Fruit fly (Drosophila melanogaster): ENCODE results near the gene CG34001.

Gene CG34001

dm6 chr3L:10664511-10665062 lies 33.7 kb downstream of the CG34001 start, which contains the start of gene simj:
TSS of gene simj (plus strand) at chr3L:10664739.
- TF ChIP-seq toe (GFP tag; optimal IDR thresholded peaks at IDR 0.05): peak; percentile 6
- TF ChIP-seq cnc (optimal IDR thresholded peaks at IDR 0.05): no peak
- TF ChIP-seq CG14711 (tag; optimal IDR thresholded peaks at IDR 0.05): peak; percentile 39
- peak; percentile 43 for TF ChIP-seq Crg-1 (GFP tag; optimal IDR thresholded peaks at IDR 0.05)
- TF ChIP-seq CG7101 (tag; optimal IDR thresholded peaks at IDR 0.05): peak; percentile 78
- peak; percentile 76 for TF ChIP-seq CG33017 (tag; optimal IDR thresholded peaks at IDR 0.05)
- peak; percentile 76 for TF ChIP-seq bab1 (GFP tag; optimal IDR thresholded peaks at IDR 0.05)
- TF ChIP-seq ovo (GFP tag; optimal IDR thresholded peaks at IDR 0.05): peak; percentile 56
- peak; percentile 67 for TF ChIP-seq kay (GFP tag; ENCODE audit: borderline replicate concordance)
- peak; percentile 78 for TF ChIP-seq Mnt (GFP tag; optimal IDR thresholded peaks at IDR 0.05)
- peak; percentile 28 for TF ChIP-seq CG7045 (GFP tag; optimal IDR thresholded peaks at IDR 0.05)
- no peak for TF ChIP-seq CG5204 (GFP tag; optimal IDR thresholded peaks at IDR 0.05)
- peak; percentile 39 for TF ChIP-seq CG1620 (GFP tag; optimal IDR thresholded peaks at IDR 0.05)
- peak; percentile 45 for TF ChIP-seq pad (GFP tag; optimal IDR thresholded peaks at IDR 0.05)
- TF ChIP-seq tj (GFP tag; optimal IDR thresholded peaks at IDR 0.05): peak; percentile 51
- peak; percentile 59 for TF ChIP-seq CG11617 (GFP tag; optimal IDR thresholded peaks at IDR 0.05)
- TF ChIP-seq Hr96 (GFP tag; optimal IDR thresholded peaks at IDR 0.05): peak; percentile 54
- TF ChIP-seq cic (GFP tag; optimal IDR thresholded peaks at IDR 0.05): peak; percentile 89
- TF ChIP-seq CG12768 (GFP tag; optimal IDR thresholded peaks at IDR 0.05): peak; percentile 72
- TF ChIP-seq Clk (GFP tag; optimal IDR thresholded peaks at IDR 0.05): no peak

- TF ChIP-seq pad (GFP tag; optimal IDR thresholded peaks at IDR 0.05): peak; percentile 89
- TF ChIP-seq CG7101 (tag; optimal IDR thresholded peaks at IDR 0.05): peak; percentile 97
- TF ChIP-seq toe (GFP tag; optimal IDR thresholded peaks at IDR 0.05): peak; percentile 97
- no peak for TF ChIP-seq CG5204 (GFP tag; optimal IDR thresholded peaks at IDR 0.05)
- peak; percentile 88 for TF ChIP-seq Hr96 (GFP tag; optimal IDR thresholded peaks at IDR 0.05)
- TF ChIP-seq cnc (optimal IDR thresholded peaks at IDR 0.05): no peak
- TF ChIP-seq CG7045 (GFP tag; optimal IDR thresholded peaks at IDR 0.05): peak; percentile 98
- peak; percentile 90 for TF ChIP-seq CG14711 (tag; optimal IDR thresholded peaks at IDR 0.05)
- peak; percentile 88 for TF ChIP-seq Crg-1 (GFP tag; optimal IDR thresholded peaks at IDR 0.05)
- TF ChIP-seq tj (GFP tag; optimal IDR thresholded peaks at IDR 0.05): peak; percentile 91
- peak; percentile 90 for TF ChIP-seq cic (GFP tag; optimal IDR thresholded peaks at IDR 0.05)
- TF ChIP-seq Mnt (GFP tag; optimal IDR thresholded peaks at IDR 0.05): peak; percentile 84
- peak; percentile 93 for TF ChIP-seq Clk (GFP tag; optimal IDR thresholded peaks at IDR 0.05)
- peak; percentile 99 for TF ChIP-seq CG11617 (GFP tag; optimal IDR thresholded peaks at IDR 0.05)
- TF ChIP-seq kay (GFP tag; ENCODE audit: borderline replicate concordance): peak; percentile 85
- TF ChIP-seq CG33017 (tag; optimal IDR thresholded peaks at IDR 0.05): peak; percentile 98
- TF ChIP-seq ovo (GFP tag; optimal IDR thresholded peaks at IDR 0.05): peak; percentile 81
- TF ChIP-seq CG1620 (GFP tag; optimal IDR thresholded peaks at IDR 0.05): peak; percentile 77
- peak; percentile 98 for TF ChIP-seq CG12768 (GFP tag; optimal IDR thresholded peaks at IDR 0.05)
- TF ChIP-seq bab1 (GFP tag; optimal IDR thresholded peaks at IDR 0.05): peak; percentile 96
These were observed 34.7 kb downstream of the CG34001 start for dm6 chr3L:10665433-10666150.

dm6 chr3L:10666511-10667003 lies 35.7 kb downstream of the CG34001 start:
- TF ChIP-seq CG12768 (GFP tag; optimal IDR thresholded peaks at IDR 0.05) (no peak), CG7045 (GFP tag; optimal IDR thresholded peaks at IDR 0.05) (no peak), Mnt (GFP tag; optimal IDR thresholded peaks at IDR 0.05) (no peak), Hr96 (GFP tag; optimal IDR thresholded peaks at IDR 0.05) (no peak), cic (GFP tag; optimal IDR thresholded peaks at IDR 0.05) (no peak), bab1 (GFP tag; optimal IDR thresholded peaks at IDR 0.05) (no peak), Crg-1 (GFP tag; optimal IDR thresholded peaks at IDR 0.05) (no peak), CG7101 (tag; optimal IDR thresholded peaks at IDR 0.05) (no peak), tj (GFP tag; optimal IDR thresholded peaks at IDR 0.05) (no peak), CG14711 (tag; optimal IDR thresholded peaks at IDR 0.05) (no peak), CG11617 (GFP tag; optimal IDR thresholded peaks at IDR 0.05) (no peak), cnc (optimal IDR thresholded peaks at IDR 0.05) (no peak), CG1620 (GFP tag; optimal IDR thresholded peaks at IDR 0.05) (no peak), ovo (GFP tag; optimal IDR thresholded peaks at IDR 0.05) (no peak), CG5204 (GFP tag; optimal IDR thresholded peaks at IDR 0.05) (no peak), toe (GFP tag; optimal IDR thresholded peaks at IDR 0.05) (no peak), Clk (GFP tag; optimal IDR thresholded peaks at IDR 0.05) (no peak)

- TF ChIP-seq tj (GFP tag; optimal IDR thresholded peaks at IDR 0.05) (peak; percentile 87), pad (GFP tag; optimal IDR thresholded peaks at IDR 0.05) (no peak)
These were observed 36.5 kb downstream of the CG34001 start for dm6 chr3L:10667341-10667740.

dm6 chr3L:10669592-10670400 lies 38.9 kb downstream of the CG34001 start:
- TF ChIP-seq CG1620 (GFP tag; optimal IDR thresholded peaks at IDR 0.05) (no peak), pad (GFP tag; optimal IDR thresholded peaks at IDR 0.05) (no peak), kay (GFP tag; ENCODE audit: borderline replicate concordance) (peak; percentile 90)
